Fruit fly (Drosophila melanogaster) whole organism, prepupa: ENCODE measurements around the gene CG13088.

ENCODE experiments used
- CG16779 ChIP-seq: fragments of 200-800 bp; sonication (Bioruptor generic); optimal IDR thresholded peaks from 3 replicates; lab custom pipeline; 2017; ENCODE audit warnings: missing biosample characterization, mild to moderate bottlenecking, missing genetic modification characterization
- CG6792 ChIP-seq: fragments of 200-800 bp; sonication (Bioruptor generic); optimal IDR thresholded peaks from 3 replicates; lab custom pipeline; 2016; ENCODE audit warnings: missing biosample characterization, missing genetic modification characterization
- CG6854 ChIP-seq: fragments of 200-800 bp; sonication (Bioruptor generic); optimal IDR thresholded peaks from 2 replicates; lab custom pipeline; 2017; ENCODE audit warnings: missing biosample characterization, mild to moderate bottlenecking, missing genetic modification characterization
- Lpt ChIP-seq: fragments of 200-800 bp; sonication (Bioruptor generic); optimal IDR thresholded peaks from 3 replicates; lab custom pipeline; 2016; ENCODE audit warnings: missing biosample characterization, missing genetic modification characterization
- Sox14 ChIP-seq: fragments of 200-800 bp; sonication (Bioruptor generic); optimal IDR thresholded peaks from 3 replicates; lab custom pipeline; 2016; ENCODE audit warnings: missing biosample characterization, missing genetic modification characterization
- achi ChIP-seq: fragments of 200-800 bp; sonication (Bioruptor generic); optimal IDR thresholded peaks from 3 replicates; lab custom pipeline; 2016; ENCODE audit warnings: missing biosample characterization, missing genetic modification characterization
- esn ChIP-seq: fragments of 200-800 bp; sonication (Bioruptor generic); optimal IDR thresholded peaks from 2 replicates; lab custom pipeline; 2016; ENCODE audit warnings: missing biosample characterization, mild to moderate bottlenecking, missing genetic modification characterization, moderate library complexity
- fkh ChIP-seq: fragments of 200-800 bp; sonication (Bioruptor generic); optimal IDR thresholded peaks from 3 replicates; lab custom pipeline; 2017; ENCODE audit warnings: missing biosample characterization, mild to moderate bottlenecking, missing genetic modification characterization, moderate library complexity

- TF ChIP-seq CG6854 (GFP tag; lab: Kevin White, UChicago) (no peak), Lpt (GFP tag; lab: Kevin White, UChicago) (no peak), CG16779 (tag; lab: Kevin White, UChicago) (no peak), CG6792 (GFP tag; lab: Kevin White, UChicago) (no peak), esn (GFP tag; lab: Kevin White, UChicago) (no peak), achi (GFP tag; lab: Kevin White, UChicago) (no peak), fkh (GFP tag; lab: Kevin White, UChicago) (no peak), Sox14 (GFP tag; lab: Kevin White, UChicago) (no peak)
Measured at dm6 chr2L:8532790-8533189, 44.0 kb downstream of the CG13088 start.
